Fruit fly (Drosophila melanogaster): ENCODE results near the gene esc.

The esc gene

DNA sequence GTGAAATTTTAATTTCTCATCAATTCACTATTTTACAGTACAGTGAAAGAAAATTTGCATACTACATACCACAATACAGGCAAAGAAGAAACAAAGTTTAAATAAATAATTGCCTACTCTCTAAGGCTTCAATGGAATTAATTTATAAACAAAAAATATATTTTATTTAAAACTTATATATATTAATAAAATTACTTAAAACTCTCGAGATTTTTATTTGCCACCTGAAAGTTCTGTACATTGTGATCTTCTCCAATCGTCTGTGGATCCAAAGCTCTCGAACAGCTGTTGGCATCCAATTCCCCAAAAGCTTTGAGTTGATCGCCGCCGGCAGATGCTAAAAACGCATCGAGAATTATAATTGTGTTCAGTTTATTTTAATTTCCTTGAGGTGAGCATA lies 20.5 kb upstream of the esc start, which contains the start of gene Mal-B2:
TSS of gene Mal-B2 (plus strand) at position 301 of the 400 bp plus-strand sequence.
- no peak for TF ChIP-seq gl (tag; optimal IDR thresholded peaks at IDR 0.05)
- 0 out of 3 replicates have a peak, but pooled peaks have one; percentile 9 for TF ChIP-seq CG4496 (GFP tag; IDR thresholded peaks at IDR 0.05)
- TF ChIP-seq CG17806 (tag; optimal IDR thresholded peaks at IDR 0.05) = no peak

DNA sequence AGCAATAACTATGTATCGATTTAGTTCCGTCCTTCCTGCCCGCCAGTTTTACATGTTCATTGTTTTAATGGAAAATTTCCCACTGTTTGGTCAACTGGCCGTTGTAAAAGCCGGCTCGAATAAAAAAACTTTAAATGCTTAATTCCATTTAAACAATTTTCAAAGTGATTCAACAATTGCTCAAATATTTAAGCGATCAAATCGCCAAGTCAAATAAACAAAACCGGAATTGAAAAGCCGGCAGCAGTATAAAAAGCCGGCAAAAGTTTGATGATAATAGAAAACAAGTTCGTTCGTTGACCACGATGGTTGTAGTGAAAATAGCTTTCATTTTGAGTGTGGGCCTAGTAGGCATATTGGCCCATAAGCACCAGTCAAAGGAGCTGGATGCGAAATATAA lies 17.7 kb upstream of the esc start, which contains the start of gene Mal-B1:
TSS of gene Mal-B1 (plus strand) at position 301 of the 400 bp plus-strand sequence.
- TF ChIP-seq CG32121 (GFP tag; IDR thresholded peaks at IDR 0.05) (no peak), D1 (tag; optimal IDR thresholded peaks at IDR 0.05) (no peak), Snoo (tag; optimal IDR thresholded peaks at IDR 0.05) (no peak), CG15710 (tag; optimal IDR thresholded peaks at IDR 0.05) (no peak), gl (tag; optimal IDR thresholded peaks at IDR 0.05) (no peak), CG8159 (tag; optimal IDR thresholded peaks at IDR 0.05) (no peak), Ets98B (GFP tag; IDR thresholded peaks at IDR 0.05) (no peak), CG17806 (tag; optimal IDR thresholded peaks at IDR 0.05) (no peak), fd96Ca (GFP tag; IDR thresholded peaks at IDR 0.05) (no peak), EcR (GFP tag; optimal IDR thresholded peaks at IDR 0.05) (no peak), CG12605 (GFP tag; IDR thresholded peaks at IDR 0.05) (no peak), CG34367 (tag; optimal IDR thresholded peaks at IDR 0.05) (no peak)

DNA sequence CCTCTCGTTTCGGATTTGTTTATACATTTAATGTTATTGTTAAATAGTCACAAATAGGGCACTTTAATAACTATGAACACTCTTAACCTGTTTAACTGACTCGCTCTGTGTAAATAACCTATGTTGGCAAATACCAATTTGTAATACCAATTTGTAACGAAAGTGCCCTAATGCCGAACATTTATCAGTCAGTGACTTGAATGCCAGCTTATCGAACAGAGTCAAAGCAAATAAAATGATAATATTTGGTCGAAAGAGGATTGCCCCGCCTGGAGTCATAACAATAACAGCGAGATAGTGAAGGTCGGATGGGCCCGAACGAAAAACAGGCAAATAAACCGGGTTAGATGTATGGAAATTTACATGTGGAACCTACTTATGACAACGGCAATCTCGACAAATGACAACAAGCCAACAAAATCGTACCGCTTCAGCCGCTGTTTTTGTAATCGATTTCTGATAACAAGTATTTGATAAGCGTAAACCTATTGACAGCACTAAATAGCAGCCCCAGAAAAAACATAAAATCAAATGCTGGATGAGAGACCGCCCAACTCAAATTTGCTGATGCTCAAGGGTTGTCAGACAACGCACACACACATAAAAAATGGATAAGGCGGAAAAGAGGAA lies 16.1 kb upstream of the esc start:
- no peak for TF ChIP-seq CG32121 (GFP tag; IDR thresholded peaks at IDR 0.05)
- TF ChIP-seq Ets98B (GFP tag; IDR thresholded peaks at IDR 0.05) = no peak
- no peak for TF ChIP-seq D1 (tag; optimal IDR thresholded peaks at IDR 0.05)
- TF ChIP-seq fd96Ca (GFP tag; IDR thresholded peaks at IDR 0.05) = no peak
- TF ChIP-seq rn (GFP tag; IDR thresholded peaks at IDR 0.05) = no peak
- no peak for TF ChIP-seq CG17806 (tag; optimal IDR thresholded peaks at IDR 0.05)
- TF ChIP-seq Pif1B (GFP tag; optimal IDR thresholded peaks at IDR 0.05) = no peak
- TF ChIP-seq Snoo (tag; optimal IDR thresholded peaks at IDR 0.05) = no peak
- TF ChIP-seq CG8301 (tag; optimal IDR thresholded peaks at IDR 0.05) = no peak

DNA sequence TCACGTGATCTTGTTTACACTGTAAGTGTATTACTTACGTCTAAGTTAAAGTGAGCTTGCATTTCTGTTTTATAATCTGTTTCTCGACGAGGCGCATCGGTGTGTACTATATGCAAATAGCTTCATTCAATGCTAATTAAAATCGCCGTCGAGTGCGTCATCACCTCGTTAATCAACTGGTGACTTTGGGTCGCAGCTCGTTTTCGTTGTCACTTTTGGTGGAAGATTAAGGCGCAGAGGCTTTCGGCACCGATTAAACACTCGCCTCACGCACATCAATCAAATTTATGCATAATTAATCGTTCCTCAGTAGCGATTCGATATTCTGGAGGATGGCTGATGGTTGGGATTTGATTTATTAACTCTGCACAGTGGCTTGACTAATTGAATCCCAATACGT lies 15.1 kb upstream of the esc start:
- TF ChIP-seq CG13204 (GFP tag; optimal IDR thresholded peaks at IDR 0.05) (no peak), D1 (tag; optimal IDR thresholded peaks at IDR 0.05) (no peak), CG4496 (GFP tag; IDR thresholded peaks at IDR 0.05) (no peak), fd96Ca (GFP tag; IDR thresholded peaks at IDR 0.05) (no peak), CG34367 (tag; optimal IDR thresholded peaks at IDR 0.05) (no peak), CG9948 (tag; optimal IDR thresholded peaks at IDR 0.05) (no peak), CG12605 (GFP tag; IDR thresholded peaks at IDR 0.05) (no peak), Pif1A (GFP tag; optimal IDR thresholded peaks at IDR 0.05) (no peak), Snoo (tag; optimal IDR thresholded peaks at IDR 0.05) (no peak), rn (GFP tag; IDR thresholded peaks at IDR 0.05) (no peak), gl (tag; optimal IDR thresholded peaks at IDR 0.05) (no peak), CG32121 (GFP tag; IDR thresholded peaks at IDR 0.05) (no peak), CG15710 (tag; optimal IDR thresholded peaks at IDR 0.05) (no peak), CG14655 (GFP tag; optimal IDR thresholded peaks at IDR 0.05) (no peak), Ets98B (GFP tag; IDR thresholded peaks at IDR 0.05) (no peak), Pif1B (GFP tag; optimal IDR thresholded peaks at IDR 0.05) (no peak)

DNA sequence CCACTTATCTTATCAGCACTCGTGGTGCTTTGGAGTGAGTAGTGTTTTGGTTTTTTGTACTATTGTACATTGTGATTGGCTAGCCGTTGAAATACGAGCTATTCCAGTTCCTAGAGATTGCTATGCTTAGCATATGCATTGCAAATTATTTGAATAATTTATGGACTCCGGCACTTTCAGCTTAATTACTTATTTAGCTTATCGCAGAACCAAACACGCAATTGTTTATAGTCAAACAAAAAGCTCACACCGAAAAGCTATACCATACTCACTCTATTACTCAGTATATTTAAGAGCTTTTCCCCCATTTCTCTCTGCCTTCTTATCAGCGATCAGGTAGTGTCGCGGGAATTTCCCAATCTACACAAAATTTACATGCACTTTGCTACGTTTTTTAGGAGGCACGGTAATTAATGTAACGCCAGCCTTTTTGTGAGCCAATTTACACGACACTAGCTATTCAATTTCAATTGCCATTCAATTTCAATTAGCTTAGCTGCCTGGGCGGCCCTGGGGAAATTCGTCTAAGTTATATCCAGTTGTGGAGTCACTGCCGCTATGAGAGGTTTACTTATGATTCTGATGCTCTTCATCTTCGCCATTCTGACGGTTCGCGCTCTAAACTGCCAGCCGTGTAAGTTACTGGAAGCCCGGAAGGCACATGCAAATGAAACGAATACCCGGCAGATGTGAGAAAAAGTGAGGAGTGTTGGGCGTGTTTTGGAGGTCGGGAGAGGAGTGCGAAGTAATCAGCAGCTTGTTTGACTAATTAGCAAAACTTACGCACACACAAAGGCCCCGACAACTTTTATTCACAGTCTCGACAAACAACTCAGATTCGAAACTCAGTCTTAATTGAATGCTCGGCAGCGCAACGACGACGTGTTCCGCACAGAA lies 13.3 kb upstream of the esc start, which contains the start of the genes CG44008, CG14933, CG46426 and CG42486:
TSS of gene CG44008 (minus strand) at position 155 of the 897 bp plus-strand sequence.
TSS of gene CG14933 (plus strand) at position 538 of the 897 bp plus-strand sequence.
TSS of gene CG46426 (plus strand) at position 538 of the 897 bp plus-strand sequence.
TSS of gene CG42486 (plus strand) at position 847 of the 897 bp plus-strand sequence.
- TF ChIP-seq CG32121 (GFP tag; IDR thresholded peaks at IDR 0.05) (no peak), CG14655 (GFP tag; optimal IDR thresholded peaks at IDR 0.05) (no peak), CG13204 (GFP tag; optimal IDR thresholded peaks at IDR 0.05) (no peak), Pif1B (GFP tag; optimal IDR thresholded peaks at IDR 0.05) (no peak), CG17806 (tag; optimal IDR thresholded peaks at IDR 0.05) (no peak), Snoo (tag; optimal IDR thresholded peaks at IDR 0.05) (no peak), rn (GFP tag; IDR thresholded peaks at IDR 0.05) (no peak), CG34367 (tag; optimal IDR thresholded peaks at IDR 0.05) (no peak), EcR (GFP tag; optimal IDR thresholded peaks at IDR 0.05) (no peak), CG8301 (tag; optimal IDR thresholded peaks at IDR 0.05) (no peak), CG10348 (GFP tag; IDR thresholded peaks at IDR 0.05) (no peak), gl (tag; optimal IDR thresholded peaks at IDR 0.05) (no peak), CG4496 (GFP tag; IDR thresholded peaks at IDR 0.05) (no peak), CG9948 (tag; optimal IDR thresholded peaks at IDR 0.05) (no peak)

DNA sequence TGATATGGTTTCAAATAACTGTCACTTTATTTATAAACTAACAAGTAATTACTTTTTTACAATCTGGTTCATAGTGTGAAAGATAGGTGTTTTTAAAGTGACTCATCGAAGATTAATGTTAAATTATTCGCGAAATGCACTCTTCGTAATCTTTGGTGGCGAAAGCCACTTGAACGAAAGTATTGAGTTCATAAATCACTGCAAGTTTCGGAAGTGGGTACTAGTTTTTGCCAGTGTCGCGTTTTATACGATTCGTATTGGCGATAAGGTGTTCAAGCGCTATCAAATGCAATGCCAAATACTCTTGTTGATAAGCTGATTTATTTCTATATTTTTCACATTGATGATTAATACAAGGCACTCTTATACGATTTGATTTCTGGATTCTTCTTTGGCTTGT lies 12.3 kb upstream of the esc start:
- TF ChIP-seq CG13204 (GFP tag; optimal IDR thresholded peaks at IDR 0.05) (no peak), Pif1A (GFP tag; optimal IDR thresholded peaks at IDR 0.05) (no peak)
